Fruit fly (Drosophila melanogaster): ENCODE measurements around the gene Kebab.

dm6 chr2L:2008980-2009954 lies 36.0 kb upstream of the Kebab start, which contains the start of gene CG4238:
- TF ChIP-seq ttk (optimal IDR thresholded peaks at IDR 0.05) (no peak), Sin3A (optimal IDR thresholded peaks at IDR 0.05) (no peak), Myc (optimal IDR thresholded peaks at IDR 0.05) (no peak), psq (optimal IDR thresholded peaks at IDR 0.05) (no peak)
